Worm (Caenorhabditis elegans) whole organism, L1 larva: Measurements from ENCODE around the gene F59A7.14.
A peak's percentile ranks its signal among the peaks of the same experiment; 100 is the strongest.

Source experiments
- F16B12.6 ChIP-seq: fragments of 150-350 bp; optimal IDR thresholded peaks from 2 replicates; lab custom pipeline; 2014; ENCODE audit warnings: missing biosample characterization, missing genetic modification characterization
- aly-2 ChIP-seq: fragments of 150-350 bp; optimal IDR thresholded peaks from 2 replicates; lab custom pipeline; 2014; ENCODE audit warnings: missing biosample characterization, missing genetic modification characterization
- dpl-1 ChIP-seq, 3 experiments: fragments of 150-350 bp in 2 of 3; sonication (generic microtip) in 1 of 3; optimal IDR thresholded peaks; 2 replicates each; lab custom pipeline; 2014 to 2017; ENCODE audit warnings: missing biosample characterization in 3 of 3, missing genetic modification characterization in 3 of 3, missing genetic modification reagents in 3 of 3
- efl-3 ChIP-seq: fragments of 200-800 bp; sonication (Bioruptor generic); optimal IDR thresholded peaks from 2 replicates; lab custom pipeline; 2018; ENCODE audit warnings: mild to moderate bottlenecking, missing genetic modification characterization, missing compliant biosample characterization
- mef-2 ChIP-seq: fragments of 150-350 bp; optimal IDR thresholded peaks from 2 replicates; lab custom pipeline; 2014; ENCODE audit warnings: missing biosample characterization, missing genetic modification characterization
- nhr-11 ChIP-seq: fragments of 150-350 bp; optimal IDR thresholded peaks from 2 replicates; lab custom pipeline; 2014; ENCODE audit warnings: missing biosample characterization, missing genetic modification characterization
- nhr-237 ChIP-seq: fragments of 150-350 bp; optimal IDR thresholded peaks from 2 replicates; lab custom pipeline; 2014; ENCODE audit warnings: missing biosample characterization, missing genetic modification characterization
- tbx-2 ChIP-seq: sonication (generic microtip); optimal IDR thresholded peaks from 2 replicates; lab custom pipeline; 2016; ENCODE audit warnings: missing genetic modification characterization, missing compliant biosample characterization
- zag-1 ChIP-seq: fragments of 150-350 bp; optimal IDR thresholded peaks from 2 replicates; lab custom pipeline; 2014; ENCODE audit warnings: missing biosample characterization, missing genetic modification characterization

DNA sequence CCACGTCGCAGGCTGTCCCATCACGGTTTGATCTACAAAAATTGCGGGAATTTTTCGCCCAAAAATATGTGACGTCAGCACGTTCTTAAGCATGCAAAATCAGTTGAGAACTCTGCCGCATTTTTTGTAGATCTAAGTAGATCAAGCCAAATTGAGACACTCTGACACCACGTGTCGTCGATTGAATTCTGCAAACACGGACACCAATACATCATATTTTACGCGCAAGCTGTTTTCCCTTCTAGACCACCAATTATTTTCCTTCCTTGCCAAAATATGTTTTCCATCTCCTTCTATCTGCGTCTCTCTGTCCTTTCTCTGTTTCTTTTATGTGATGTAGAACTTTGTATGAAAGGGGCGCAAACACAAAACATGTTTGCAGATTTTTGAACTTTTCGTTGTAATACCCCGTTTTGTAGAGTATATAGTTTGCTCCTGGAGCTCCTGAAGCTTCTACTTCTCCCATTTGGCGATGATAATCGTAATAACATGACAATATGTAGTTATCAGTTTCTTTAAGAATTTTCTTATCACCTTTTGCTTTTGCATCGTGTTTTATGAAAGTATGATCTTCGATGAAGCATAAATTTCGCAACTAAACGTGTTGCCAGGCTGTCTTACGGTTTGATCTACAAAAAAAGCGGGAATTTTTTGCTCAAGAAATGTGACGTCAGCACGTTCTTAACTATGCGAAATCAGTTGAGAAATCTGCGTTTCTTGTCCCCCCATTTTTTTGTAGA lies 37.1 kb downstream of the F59A7.14 start:
- TF ChIP-seq aly-2 = no peak
- TF ChIP-seq mef-2 (tag; lab: Kevin White, UChicago) = no peak
- TF ChIP-seq dpl-1 (GFP tag; optimal IDR thresholded peaks at IDR 0.05; lab: Kevin White, UChicago) = no peak
- TF ChIP-seq nhr-237 = no peak
- TF ChIP-seq F16B12.6 (tag; lab: Kevin White, UChicago) = peak; percentile 60
- no peak for TF ChIP-seq efl-3 (GFP tag; lab: Kevin White, UChicago)
- TF ChIP-seq zag-1 (tag; lab: Kevin White, UChicago) = no peak
- no peak for TF ChIP-seq nhr-11 (tag; lab: Kevin White, UChicago)
- TF ChIP-seq tbx-2 (tag; lab: Kevin White, UChicago) = no peak
